Fruit fly (Drosophila melanogaster) whole organism, embryonic: ENCODE results near the gene Sk2.

Source experiments
- Atf3 ChIP-seq: fragments of 200-800 bp; sonication (Bioruptor generic); optimal IDR thresholded peaks from 3 replicates; lab custom pipeline; 2016; ENCODE audit warnings: missing biosample characterization, missing genetic modification characterization
- Awh ChIP-seq: fragments of 200-800 bp; sonication (Bioruptor generic); IDR thresholded peaks from 2 replicates; pipeline ENCODE4, ENCODE4 v1.3.6; 2022; ENCODE audit warnings: missing biosample characterization, missing genetic modification characterization
- Bgb ChIP-seq: fragments of 200-800 bp; sonication (Bioruptor generic); IDR thresholded peaks from 2 replicates; pipeline ENCODE4 v1.3.6; 2022; ENCODE audit warnings: missing biosample characterization, missing genetic modification characterization; ENCODE audit not compliant: partially characterized antibody
- CG11398 ChIP-seq: fragments of 200-800 bp; sonication (Bioruptor generic); optimal IDR thresholded peaks from 2 replicates; lab custom pipeline; 2016; ENCODE audit warnings: missing biosample characterization, missing genetic modification characterization
- CG14441 ChIP-seq: fragments of 200-800 bp; sonication (Bioruptor generic); IDR thresholded peaks from 2 replicates; pipeline ENCODE4 v1.3.6; 2022; ENCODE audit warnings: missing biosample characterization, missing genetic modification characterization
- CG14860 ChIP-seq: fragments of 200-800 bp; sonication (Bioruptor generic); IDR thresholded peaks from 3 replicates; pipeline ENCODE4 v1.3.6; 2022; ENCODE audit warnings: missing biosample characterization, missing genetic modification characterization; ENCODE audit not compliant: partially characterized antibody
- CG16813 ChIP-seq: fragments of 200-800 bp; sonication (Bioruptor generic); IDR thresholded peaks from 3 replicates; pipeline ENCODE4 v1.3.6; 2022; ENCODE audit warnings: missing biosample characterization, missing genetic modification characterization; ENCODE audit not compliant: partially characterized antibody
- CG17186 ChIP-seq: fragments of 200-800 bp; sonication (Bioruptor generic); optimal IDR thresholded peaks from 3 replicates; lab custom pipeline; 2017; ENCODE audit warnings: missing biosample characterization, missing genetic modification reagents, missing genetic modification characterization
- CG18764 ChIP-seq: fragments of 200-800 bp; sonication (Bioruptor generic); optimal IDR thresholded peaks from 3 replicates; lab custom pipeline; 2016; ENCODE audit warnings: missing biosample characterization, missing genetic modification characterization
- CG2199 ChIP-seq: fragments of 200-800 bp; sonication (Bioruptor generic); IDR thresholded peaks from 3 replicates; pipeline ENCODE4 v1.3.6; 2022; ENCODE audit warnings: missing biosample characterization, missing genetic modification characterization
- CG2875 ChIP-seq: fragments of 200-800 bp; sonication (Bioruptor generic); optimal IDR thresholded peaks from 2 replicates; lab custom pipeline; 2017; ENCODE audit warnings: missing biosample characterization, mild to moderate bottlenecking, missing genetic modification characterization, missing genetic modification reagents
- CG34224 ChIP-seq: fragments of 200-800 bp; sonication (Bioruptor generic); IDR thresholded peaks from 3 replicates; pipeline ENCODE4 v1.3.6; 2022; ENCODE audit warnings: missing biosample characterization, missing genetic modification characterization; ENCODE audit not compliant: partially characterized antibody
- CG4328 ChIP-seq: fragments of 200-800 bp; sonication (Bioruptor generic); optimal IDR thresholded peaks from 3 replicates; lab custom pipeline; 2017; ENCODE audit warnings: missing biosample characterization, missing genetic modification reagents, missing genetic modification characterization
- CG6791 ChIP-seq: fragments of 200-800 bp; sonication (Bioruptor generic); IDR thresholded peaks from 3 replicates; pipeline ENCODE4 v1.3.6; 2022; ENCODE audit warnings: missing biosample characterization, missing genetic modification characterization; ENCODE audit not compliant: partially characterized antibody
- CG6854 ChIP-seq: fragments of 200-800 bp; sonication (Bioruptor generic); optimal IDR thresholded peaks from 3 replicates; lab custom pipeline; 2017; ENCODE audit warnings: missing biosample characterization, mild to moderate bottlenecking, missing genetic modification characterization
- Dll ChIP-seq: fragments of 200-800 bp; sonication (Bioruptor generic); IDR thresholded peaks from 4 replicates; pipeline ENCODE4 v1.3.6; 2022; ENCODE audit warnings: missing biosample characterization, missing genetic modification characterization; ENCODE audit not compliant: partially characterized antibody
- H2.0 ChIP-seq: fragments of 200-800 bp; sonication (Bioruptor generic); IDR thresholded peaks from 2 replicates; pipeline ENCODE4 v1.3.6; 2022; ENCODE audit warnings: missing biosample characterization, missing genetic modification characterization
- HLH4C ChIP-seq: fragments of 200-800 bp; sonication (Bioruptor generic); IDR thresholded peaks from 3 replicates; pipeline ENCODE4 v1.3.6; 2022; ENCODE audit warnings: missing biosample characterization, missing genetic modification characterization; ENCODE audit not compliant: partially characterized antibody
- Kr ChIP-seq: fragments of 200-800 bp; sonication (Bioruptor generic); optimal IDR thresholded peaks from 2 replicates; lab custom pipeline; 2017; ENCODE audit warnings: missing biosample characterization, mild to moderate bottlenecking, missing genetic modification characterization
- Lpt ChIP-seq: fragments of >200 bp; optimal IDR thresholded peaks from 2 replicates; lab custom pipeline; 2018; ENCODE audit warnings: missing biosample characterization, missing genetic modification characterization
- Med ChIP-seq: fragments of 200-800 bp; sonication (Bioruptor generic); peaks from one replicate; lab custom pipeline; 2016; ENCODE audit warnings: missing biosample characterization, missing genetic modification characterization, mild to moderate bottlenecking, inconsistent platforms, moderate library complexity
- Pdp1 ChIP-seq, 2 experiments: fragments of 200-800 bp; sonication (Bioruptor generic); optimal IDR thresholded peaks; 3 replicates each; lab custom pipeline; 2016; ENCODE audit warnings: missing biosample characterization in 2 of 2, missing genetic modification characterization in 2 of 2, mild to moderate bottlenecking in 1 of 2, moderate library complexity in 1 of 2
- Rfx ChIP-seq: fragments of 200-800 bp; sonication (Bioruptor generic); IDR thresholded peaks from 2 replicates; pipeline ENCODE4 v1.3.6; 2022; ENCODE audit warnings: missing biosample characterization, missing genetic modification characterization
- Scr ChIP-seq: fragments of 200-800 bp; sonication (Bioruptor generic); IDR thresholded peaks from 2 replicates; pipeline ENCODE4 v1.3.6; 2022; ENCODE audit warnings: missing biosample characterization, missing genetic modification characterization; ENCODE audit not compliant: partially characterized antibody
- Side ChIP-seq: fragments of 200-800 bp; sonication (Bioruptor generic); optimal IDR thresholded peaks from 2 replicates; lab custom pipeline; 2016; ENCODE audit warnings: missing biosample characterization, missing genetic modification characterization
- Usf ChIP-seq: fragments of 200-800 bp; sonication (Bioruptor generic); optimal IDR thresholded peaks from 2 replicates; lab custom pipeline; 2017; ENCODE audit warnings: missing genotype, missing biosample characterization, missing genetic modification characterization
- Vsx1 ChIP-seq: fragments of 200-800 bp; sonication (Bioruptor generic); optimal IDR thresholded peaks from 2 replicates; lab custom pipeline; 2017; ENCODE audit warnings: missing biosample characterization, mild to moderate bottlenecking, missing genetic modification characterization, missing genetic modification reagents
- ato ChIP-seq: fragments of 200-800 bp; sonication (Bioruptor generic); IDR thresholded peaks from 2 replicates; pipeline ENCODE4 v1.3.6; 2022; ENCODE audit warnings: missing biosample characterization, missing genetic modification characterization; ENCODE audit not compliant: partially characterized antibody
- bbx ChIP-seq: fragments of 200-800 bp; sonication (Bioruptor generic); IDR thresholded peaks from 2 replicates; pipeline ENCODE4 v1.3.6; 2022; ENCODE audit warnings: missing biosample characterization, missing genetic modification characterization; ENCODE audit not compliant: partially characterized antibody
- chinmo ChIP-seq: fragments of 200-800 bp; sonication (Bioruptor generic); IDR thresholded peaks from 4 replicates; pipeline ENCODE4 v1.3.6; 2022; ENCODE audit warnings: missing biosample characterization, missing genetic modification characterization; ENCODE audit not compliant: partially characterized antibody
- fru ChIP-seq: fragments of >200 bp; optimal IDR thresholded peaks from 2 replicates; lab custom pipeline; 2017
- ham ChIP-seq: fragments of 200-800 bp; sonication (Bioruptor generic); IDR thresholded peaks from 2 replicates; pipeline ENCODE4 v1.3.6; 2022; ENCODE audit warnings: missing biosample characterization, missing genetic modification characterization
- insv ChIP-seq, 2 experiments: fragments of 200-800 bp; sonication (Bioruptor generic); optimal IDR thresholded peaks; 3 replicates each; lab custom pipeline; 2016 to 2018; ENCODE audit warnings: missing biosample characterization in 2 of 2, missing genetic modification characterization in 2 of 2
- inv ChIP-seq: fragments of 200-800 bp; sonication (Bioruptor generic); IDR thresholded peaks from 2 replicates; pipeline ENCODE4 v1.3.6; 2022; ENCODE audit warnings: missing biosample characterization, missing genetic modification characterization; ENCODE audit not compliant: partially characterized antibody
- knrl ChIP-seq: fragments of 200-800 bp; sonication (Bioruptor generic); IDR thresholded peaks from 3 replicates; pipeline ENCODE4 v1.3.6; 2022; ENCODE audit warnings: missing biosample characterization, missing genetic modification characterization; ENCODE audit not compliant: partially characterized antibody
- lov ChIP-seq, 2 experiments: fragments of 200-800 bp in 1 of 2; fragments of >200 bp in 1 of 2; sonication (Bioruptor generic) in 1 of 2; IDR thresholded peaks in 1 of 2; optimal IDR thresholded peaks in 1 of 2; 2 replicates in 1 of 2; 3 replicates in 1 of 2; pipeline versions ENCODE4 v1.3.6 to Lab custom; 2017 to 2022; ENCODE audit warnings: missing biosample characterization in 1 of 2, missing genetic modification characterization in 1 of 2
- mld ChIP-seq: fragments of 200-800 bp; sonication (Bioruptor generic); IDR thresholded peaks from 3 replicates; pipeline ENCODE4 v1.3.6; 2022; ENCODE audit warnings: missing biosample characterization, missing genetic modification characterization; ENCODE audit not compliant: partially characterized antibody
- nerfin-2 ChIP-seq: fragments of 200-800 bp; sonication (Bioruptor generic); IDR thresholded peaks from 2 replicates; pipeline ENCODE4 v1.3.6; 2022; ENCODE audit warnings: missing biosample characterization, missing genetic modification characterization; ENCODE audit not compliant: partially characterized antibody
- nom ChIP-seq: fragments of 200-800 bp; sonication (Bioruptor generic); optimal IDR thresholded peaks from 2 replicates; lab custom pipeline; 2017; ENCODE audit warnings: missing biosample characterization, missing genetic modification characterization, mild to moderate bottlenecking, moderate library complexity, missing genetic modification reagents
- peb ChIP-seq: fragments of 200-800 bp; sonication (Bioruptor generic); IDR thresholded peaks from 2 replicates; pipeline ENCODE4 v1.3.6; 2022; ENCODE audit warnings: missing biosample characterization, missing genetic modification characterization
- sisA ChIP-seq: fragments of 200-800 bp; sonication (Bioruptor generic); IDR thresholded peaks from 2 replicates; pipeline ENCODE4 v1.3.6; 2022; ENCODE audit warnings: missing biosample characterization, missing genetic modification characterization
- sr ChIP-seq: fragments of 200-800 bp; sonication (Bioruptor generic); IDR thresholded peaks from 3 replicates; pipeline ENCODE4 v1.3.6; 2022; ENCODE audit warnings: missing biosample characterization, missing genetic modification characterization
- vnd ChIP-seq: fragments of 200-800 bp; sonication (Bioruptor generic); IDR thresholded peaks from 3 replicates; pipeline ENCODE4 v1.3.6; 2022; ENCODE audit warnings: missing biosample characterization, missing genetic modification characterization; ENCODE audit not compliant: partially characterized antibody
- zen2 ChIP-seq: fragments of 200-800 bp; sonication (Bioruptor generic); IDR thresholded peaks from 3 replicates; pipeline ENCODE4 v1.3.6; 2022; ENCODE audit warnings: missing biosample characterization, missing genetic modification characterization; ENCODE audit not compliant: partially characterized antibody

Gene Sk2

dm6 chr3L:3090581-3091345, 43.9 kb downstream of the Sk2 start (continued):
- TF ChIP-seq Dll (GFP tag; lab: Robert Waterston, UW) (0 out of 4 replicates have a peak, but pooled peaks have one; percentile 11), CG2199 (GFP tag; lab: Robert Waterston, UW) (peak; percentile 69; the same call in 1 of the 3 replicates), fru (lab: Kevin White, UChicago) (no peak)

- no peak for TF ChIP-seq ham (GFP tag; lab: Robert Waterston, UW)
- no peak for TF ChIP-seq Side
- peak; percentile 52; the same call in 2 of the 3 replicates for TF ChIP-seq knrl (GFP tag; lab: Robert Waterston, UW)
- no peak for TF ChIP-seq Kr (GFP tag; lab: Kevin White, UChicago)
- TF ChIP-seq CG6791 (GFP tag; lab: Robert Waterston, UW), result peak; percentile 91
- no peak for TF ChIP-seq CG14441 (GFP tag; lab: Robert Waterston, UW)
- peak; percentile 71 for TF ChIP-seq vnd
- peak; percentile 76 for TF ChIP-seq mld (GFP tag; lab: Robert Waterston, UW)
- TF ChIP-seq HLH4C (GFP tag; lab: Robert Waterston, UW), result peak; percentile 63
- no peak for TF ChIP-seq Pdp1 (GFP tag; optimal IDR thresholded peaks at IDR 0.05; lab: Kevin White, UChicago)
- no peak for TF ChIP-seq peb (GFP tag; lab: Robert Waterston, UW)
- TF ChIP-seq Lpt, result no peak
- no peak for TF ChIP-seq lov (optimal IDR thresholded peaks at IDR 0.05; lab: Kevin White, UChicago)
- peak; percentile 28; the same call in 1 of the 3 replicates for TF ChIP-seq lov (GFP tag; IDR thresholded peaks at IDR 0.05; lab: Robert Waterston, UW)
- no peak for TF ChIP-seq Atf3 (GFP tag; lab: Kevin White, UChicago)
- peak; percentile 62 for TF ChIP-seq Scr (GFP tag; lab: Robert Waterston, UW)
- peak; percentile 33 for TF ChIP-seq Med (GFP tag; lab: Kevin White, UChicago)
- TF ChIP-seq Rfx (GFP tag; lab: Robert Waterston, UW), result no peak
- TF ChIP-seq chinmo (GFP tag; lab: Robert Waterston, UW), result peak; percentile 50; the same call in 1 of the 4 replicates
- TF ChIP-seq CG18764, result no peak
- no peak for TF ChIP-seq Awh
- TF ChIP-seq CG34224, result peak; percentile 20; the same call in 1 of the 3 replicates
- TF ChIP-seq sisA (GFP tag; lab: Robert Waterston, UW), result no peak
- peak; percentile 11 for TF ChIP-seq nom (GFP tag; lab: Kevin White, UChicago)
- no peak for TF ChIP-seq CG11398
- peak; percentile 89 for TF ChIP-seq ato (GFP tag; lab: Robert Waterston, UW)
- TF ChIP-seq H2.0 (GFP tag; lab: Robert Waterston, UW), result no peak
- peak; percentile 37; the same call in 1 of the 2 replicates for TF ChIP-seq inv (GFP tag; lab: Robert Waterston, UW)
- TF ChIP-seq bbx (GFP tag; lab: Robert Waterston, UW), result peak; percentile 84
- no peak for TF ChIP-seq insv (GFP tag; optimal IDR thresholded peaks at IDR 0.05; lab: Kevin White, UChicago)
- peak; percentile 81 for TF ChIP-seq nerfin-2 (GFP tag; lab: Robert Waterston, UW)
- TF ChIP-seq CG4328, result no peak
- peak; percentile 88 for TF ChIP-seq Bgb (GFP tag; lab: Robert Waterston, UW)
- peak; percentile 76 for TF ChIP-seq CG14860
- peak; percentile 82 for TF ChIP-seq CG16813 (GFP tag; lab: Robert Waterston, UW)
- TF ChIP-seq zen2, result peak; percentile 53; the same call in 2 of the 3 replicates
- peak; percentile 28 for TF ChIP-seq CG6854 (GFP tag; lab: Kevin White, UChicago)
- peak; percentile 40 for TF ChIP-seq Vsx1 (GFP tag; lab: Kevin White, UChicago)
- TF ChIP-seq sr (GFP tag; lab: Robert Waterston, UW), result peak; percentile 51; the same call in 1 of the 3 replicates
- TF ChIP-seq CG2875, result no peak
- TF ChIP-seq Usf (GFP tag; lab: Kevin White, UChicago), result no peak
- peak; percentile 47; the same call in 3 of the 4 replicates for TF ChIP-seq Dll (GFP tag; lab: Robert Waterston, UW)
- TF ChIP-seq CG17186, result no peak
Observed at dm6 chr3L:3095590-3095989, 48.7 kb downstream of the Sk2 start.
